Fruit fly (Drosophila melanogaster) whole organism, pupa: ENCODE measurements around the gene CG4970.

Source experiments
- CG10348 ChIP-seq: fragments of 200-800 bp; sonication (Bioruptor generic); IDR thresholded peaks from 2 replicates; pipeline ENCODE4 v1.3.6; 2022; ENCODE audit warnings: missing biosample characterization, missing genetic modification characterization
- CG12605 ChIP-seq: fragments of 200-800 bp; sonication (Bioruptor generic); IDR thresholded peaks from 2 replicates; pipeline ENCODE4 v1.3.6; 2022; ENCODE audit warnings: missing biosample characterization, missing genetic modification characterization
- CG13204 ChIP-seq: fragments of 200-800 bp; sonication (Bioruptor generic); optimal IDR thresholded peaks from 2 replicates; lab custom pipeline; 2018; ENCODE audit warnings: missing biosample characterization, mild to moderate bottlenecking, missing genetic modification characterization, moderate library complexity
- CG14655 ChIP-seq: fragments of 200-800 bp; sonication (Bioruptor generic); optimal IDR thresholded peaks from 3 replicates; lab custom pipeline; 2017; ENCODE audit warnings: mild to moderate bottlenecking, missing biosample characterization, missing genetic modification reagents, missing genetic modification characterization
- CG15710 ChIP-seq: fragments of 200-800 bp; sonication (Bioruptor generic); optimal IDR thresholded peaks from 2 replicates; lab custom pipeline; 2018; ENCODE audit warnings: missing biosample characterization, mild to moderate bottlenecking, missing genetic modification characterization, moderate library complexity
- CG17806 ChIP-seq: fragments of 200-800 bp; sonication (Bioruptor generic); optimal IDR thresholded peaks from 2 replicates; lab custom pipeline; 2018; ENCODE audit warnings: missing biosample characterization, mild to moderate bottlenecking, missing genetic modification characterization, moderate library complexity
- CG32121 ChIP-seq: fragments of 200-800 bp; sonication (Bioruptor generic); IDR thresholded peaks from 2 replicates; pipeline ENCODE4 v1.3.6; 2022; ENCODE audit warnings: missing biosample characterization, missing genetic modification characterization
- CG34367 ChIP-seq: fragments of 200-800 bp; sonication (Bioruptor generic); optimal IDR thresholded peaks from 2 replicates; lab custom pipeline; 2018; ENCODE audit warnings: missing biosample characterization, mild to moderate bottlenecking, missing genetic modification characterization
- CG4496 ChIP-seq: fragments of 200-800 bp; sonication (Bioruptor generic); IDR thresholded peaks from 3 replicates; pipeline ENCODE4 v1.3.6; 2022; ENCODE audit warnings: missing biosample characterization, missing genetic modification characterization
- CG8159 ChIP-seq: fragments of 200-800 bp; sonication (Bioruptor generic); optimal IDR thresholded peaks from 3 replicates; lab custom pipeline; 2018; ENCODE audit warnings: missing biosample characterization, mild to moderate bottlenecking, missing genetic modification characterization, moderate library complexity
- CG8301 ChIP-seq: fragments of 200-800 bp; sonication (Bioruptor generic); optimal IDR thresholded peaks from 2 replicates; lab custom pipeline; 2018; ENCODE audit warnings: missing biosample characterization, mild to moderate bottlenecking, missing genetic modification characterization
- CG9948 ChIP-seq: fragments of 200-800 bp; sonication (Bioruptor generic); optimal IDR thresholded peaks from 2 replicates; lab custom pipeline; 2018; ENCODE audit warnings: missing biosample characterization, mild to moderate bottlenecking, missing genetic modification characterization, moderate library complexity
- D1 ChIP-seq: fragments of 200-800 bp; sonication (Bioruptor generic); optimal IDR thresholded peaks from 2 replicates; lab custom pipeline; 2018; ENCODE audit warnings: missing biosample characterization, mild to moderate bottlenecking, missing genetic modification characterization, moderate library complexity
- EcR ChIP-seq: fragments of 200-800 bp; sonication (Bioruptor generic); optimal IDR thresholded peaks from 3 replicates; lab custom pipeline; 2019; ENCODE audit warnings: missing biosample characterization, missing genetic modification characterization, mild to moderate bottlenecking, moderate library complexity, missing genetic modification reagents
- Ets98B ChIP-seq: fragments of 200-800 bp; sonication (Bioruptor generic); IDR thresholded peaks from 2 replicates; pipeline ENCODE4 v1.3.6; 2022; ENCODE audit warnings: missing biosample characterization, missing genetic modification characterization
- Pif1A ChIP-seq: fragments of 200-800 bp; sonication (Bioruptor generic); optimal IDR thresholded peaks from 3 replicates; lab custom pipeline; 2016; ENCODE audit warnings: missing biosample characterization, missing genetic modification characterization
- Pif1B ChIP-seq: fragments of 200-800 bp; sonication (Bioruptor generic); optimal IDR thresholded peaks from 3 replicates; lab custom pipeline; 2016; ENCODE audit warnings: missing biosample characterization, missing genetic modification characterization
- Snoo ChIP-seq: fragments of 200-800 bp; sonication (Bioruptor generic); optimal IDR thresholded peaks from 3 replicates; lab custom pipeline; 2017; ENCODE audit warnings: missing biosample characterization, mild to moderate bottlenecking, missing genetic modification characterization, inconsistent platforms
- fd96Ca ChIP-seq: fragments of 200-800 bp; sonication (Bioruptor generic); IDR thresholded peaks from 3 replicates; pipeline ENCODE4 v1.3.6; 2022; ENCODE audit warnings: missing biosample characterization, missing genetic modification characterization
- gl ChIP-seq: fragments of 200-800 bp; sonication (Bioruptor generic); optimal IDR thresholded peaks from 2 replicates; lab custom pipeline; 2018; ENCODE audit warnings: missing biosample characterization, mild to moderate bottlenecking, missing genetic modification characterization
- rn ChIP-seq: fragments of 200-800 bp; sonication (Bioruptor generic); IDR thresholded peaks from 2 replicates; pipeline ENCODE4 v1.3.6; 2022; ENCODE audit warnings: missing biosample characterization, missing genetic modification characterization

Gene CG4970

DNA sequence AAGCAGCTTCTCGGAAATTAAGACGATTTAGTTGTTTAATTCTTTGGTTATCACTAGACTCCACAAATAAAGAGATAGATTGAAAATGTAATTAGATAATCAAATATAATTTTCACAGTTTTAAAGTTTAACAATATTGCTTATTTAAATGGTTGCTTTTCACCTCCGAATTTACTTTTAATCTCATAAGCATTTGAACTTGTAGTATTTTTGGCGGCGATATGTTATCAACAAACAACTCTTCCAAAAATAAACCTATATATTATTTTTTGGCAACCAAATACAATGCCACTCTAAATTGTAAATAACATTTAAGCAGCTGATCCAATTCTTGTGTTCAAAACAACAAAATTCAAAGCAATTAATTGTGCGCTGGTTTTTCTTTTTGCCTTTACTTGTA is 32.8 kb upstream of the CG4970 start, which contains the start of the genes CG43355 and sala:
Gene CG43355 (plus strand): TSS at position 301 of the 400 bp plus-strand sequence.
Gene sala (plus strand): TSS at position 301 of the 400 bp plus-strand sequence.
- TF ChIP-seq CG8301 (tag; lab: Kevin White, UChicago): no peak

DNA sequence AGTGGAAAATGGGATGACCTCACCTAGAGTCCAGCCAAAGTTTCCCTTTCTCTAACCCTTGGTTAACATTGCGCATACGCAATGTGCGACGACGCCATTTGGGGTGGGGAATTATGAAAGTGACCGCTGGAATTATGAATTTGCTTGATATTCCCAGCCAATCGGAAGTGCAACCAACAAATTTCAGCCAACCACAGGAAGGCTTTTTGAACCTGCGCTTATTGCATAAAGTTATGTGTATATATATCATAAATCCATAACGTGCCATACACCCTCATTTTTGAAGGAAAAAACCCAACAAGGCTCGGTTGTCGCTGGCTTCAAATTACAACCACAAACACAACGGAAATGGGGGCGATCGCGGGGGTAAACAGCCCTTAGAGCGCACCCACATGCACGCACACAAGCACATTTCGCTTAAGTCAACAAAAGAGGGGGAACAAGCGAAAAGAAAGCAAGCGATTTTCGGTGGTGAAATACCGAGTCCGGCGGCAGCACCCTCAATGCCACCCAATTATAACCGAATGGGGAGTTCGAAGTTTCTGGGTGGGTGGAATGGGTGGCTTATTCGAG is 28.6 kb upstream of the CG4970 start:
- TF ChIP-seq Pif1B (GFP tag; lab: Kevin White, UChicago) (no peak), CG15710 (tag; lab: Kevin White, UChicago) (no peak), EcR (GFP tag; lab: Kevin White, UChicago) (no peak), CG9948 (tag; lab: Kevin White, UChicago) (no peak), CG4496 (GFP tag; lab: Robert Waterston, UW) (no peak), CG14655 (no peak), CG8159 (tag; lab: Kevin White, UChicago) (no peak), CG34367 (no peak), Snoo (tag; lab: Kevin White, UChicago) (no peak), CG12605 (GFP tag; lab: Robert Waterston, UW) (no peak), CG17806 (tag; lab: Kevin White, UChicago) (no peak), gl (tag; lab: Kevin White, UChicago) (no peak)

DNA sequence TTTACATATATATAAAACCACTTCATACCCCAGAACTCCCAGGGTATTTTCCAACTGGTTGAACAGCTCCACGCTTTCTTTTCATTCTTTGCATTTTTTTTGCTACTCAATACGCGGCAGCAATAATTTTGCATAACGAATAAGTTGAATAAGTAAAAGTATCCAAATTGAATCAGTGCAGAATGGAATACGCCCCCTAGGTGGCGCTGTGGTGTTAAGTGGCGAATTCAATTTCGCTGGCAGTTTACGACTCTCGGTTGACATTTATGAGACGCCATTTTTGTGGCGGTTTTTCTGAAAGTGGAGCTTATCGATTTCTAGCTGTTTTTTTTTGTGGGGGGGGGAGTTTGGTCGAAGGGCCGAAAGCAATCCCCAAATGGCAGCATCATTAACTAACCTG is 23.3 kb upstream of the CG4970 start:
- TF ChIP-seq CG13204 (GFP tag; lab: Kevin White, UChicago) (no peak), CG8301 (tag; lab: Kevin White, UChicago) (no peak), rn (GFP tag; lab: Robert Waterston, UW) (no peak), gl (tag; lab: Kevin White, UChicago) (no peak), fd96Ca (GFP tag; lab: Robert Waterston, UW) (no peak), CG12605 (GFP tag; lab: Robert Waterston, UW) (no peak), D1 (tag; lab: Kevin White, UChicago) (no peak), Pif1A (GFP tag; lab: Kevin White, UChicago) (no peak), Snoo (tag; lab: Kevin White, UChicago) (no peak), CG10348 (GFP tag; lab: Robert Waterston, UW) (no peak), CG17806 (tag; lab: Kevin White, UChicago) (no peak), Pif1B (GFP tag; lab: Kevin White, UChicago) (no peak), CG32121 (GFP tag; lab: Robert Waterston, UW) (no peak), CG14655 (no peak), CG34367 (no peak), CG9948 (tag; lab: Kevin White, UChicago) (no peak)

DNA sequence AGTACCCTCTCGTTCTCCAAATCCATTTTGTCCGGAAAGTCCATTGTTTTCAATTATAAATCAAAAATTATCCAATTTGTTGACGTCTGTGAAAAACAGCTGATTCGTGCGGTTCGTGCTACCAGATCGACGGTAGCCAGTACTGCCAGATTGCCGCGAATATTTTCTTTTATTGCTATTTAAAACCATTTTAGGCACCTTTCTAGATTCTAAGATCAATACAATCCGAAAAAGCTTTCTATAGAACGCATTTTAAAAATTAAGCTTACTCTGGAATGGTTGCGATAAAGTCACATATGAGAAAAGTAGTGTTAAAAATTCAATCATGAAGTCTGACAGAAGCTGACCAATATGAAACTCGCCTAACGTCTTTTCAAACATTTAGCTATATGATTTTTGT is 18.4 kb upstream of the CG4970 start, which contains the start of gene Cog8:
Gene Cog8 (minus strand): TSS at position 110 of the 400 bp plus-strand sequence.
- TF ChIP-seq CG10348 (GFP tag; lab: Robert Waterston, UW) (no peak), CG8159 (tag; lab: Kevin White, UChicago) (peak; percentile 0)

DNA sequence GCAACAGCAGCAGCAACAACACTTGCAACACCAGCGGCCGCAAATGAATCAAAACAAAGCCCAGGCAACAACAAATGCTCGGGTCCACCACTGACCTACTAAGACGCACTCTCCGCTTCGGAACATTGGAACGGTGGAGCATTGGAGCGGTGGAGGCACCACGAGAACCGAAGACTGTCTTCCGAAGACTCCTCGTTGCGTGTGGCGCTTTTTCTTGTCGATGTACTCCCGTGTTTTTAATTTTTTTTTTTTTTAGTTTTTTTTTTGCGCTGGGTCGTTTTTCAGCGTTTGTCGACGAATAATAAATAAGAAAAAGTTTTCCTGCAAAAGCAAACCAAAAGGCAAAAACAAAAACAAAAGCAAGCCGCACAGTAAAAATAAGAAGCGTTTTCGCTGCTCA is 16.5 kb upstream of the CG4970 start:
- TF ChIP-seq Snoo (tag; lab: Kevin White, UChicago) (no peak), CG10348 (GFP tag; lab: Robert Waterston, UW) (no peak), Pif1A (GFP tag; lab: Kevin White, UChicago) (peak; percentile 28), CG4496 (GFP tag; lab: Robert Waterston, UW) (peak; percentile 40; the same call in 1 of the 3 replicates), fd96Ca (GFP tag; lab: Robert Waterston, UW) (peak; percentile 59; the same call in 2 of the 3 replicates), CG8159 (tag; lab: Kevin White, UChicago) (no peak), CG12605 (GFP tag; lab: Robert Waterston, UW) (peak; percentile 52; the same call in 1 of the 2 replicates), EcR (GFP tag; lab: Kevin White, UChicago) (no peak), Pif1B (GFP tag; lab: Kevin White, UChicago) (no peak), CG14655 (no peak), CG13204 (GFP tag; lab: Kevin White, UChicago) (peak; percentile 1), Ets98B (GFP tag; lab: Robert Waterston, UW) (peak; percentile 61; the same call in 1 of the 2 replicates), CG34367 (no peak), CG8301 (tag; lab: Kevin White, UChicago) (no peak), D1 (tag; lab: Kevin White, UChicago) (no peak), gl (tag; lab: Kevin White, UChicago) (no peak), CG15710 (tag; lab: Kevin White, UChicago) (no peak), CG32121 (GFP tag; lab: Robert Waterston, UW) (peak; percentile 42; the same call in 1 of the 2 replicates), CG9948 (tag; lab: Kevin White, UChicago) (no peak), CG17806 (tag; lab: Kevin White, UChicago) (no peak), rn (GFP tag; lab: Robert Waterston, UW) (no peak)

DNA sequence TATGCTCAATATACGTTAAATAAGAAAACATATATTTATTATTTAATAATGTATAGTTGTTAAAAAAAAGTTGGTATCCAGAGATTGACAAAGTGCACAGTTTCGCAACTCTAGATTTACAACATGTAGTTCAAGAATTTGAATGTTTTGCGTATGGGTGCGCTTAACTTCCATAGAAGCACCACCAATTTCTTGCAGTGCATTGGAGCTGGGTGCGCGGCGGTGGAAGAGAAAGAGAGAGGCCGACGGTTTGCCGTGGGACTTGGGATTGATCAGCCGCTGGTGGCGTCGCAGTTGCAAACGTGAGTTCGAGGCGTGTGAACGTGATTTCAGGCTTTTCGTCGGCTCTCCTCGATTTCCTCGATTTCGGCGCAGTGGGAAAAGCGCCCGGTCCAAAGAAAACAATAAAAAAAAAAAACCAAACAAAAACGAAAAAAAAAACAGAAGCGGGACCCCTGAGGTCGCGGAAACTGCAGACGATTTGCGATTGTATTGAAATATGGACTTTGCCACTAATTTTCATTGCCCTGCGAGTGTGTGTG is 15.7 kb upstream of the CG4970 start, which contains the start of gene spz4:
Gene spz4 (plus strand): TSS at position 289 of the 542 bp plus-strand sequence.
- TF ChIP-seq CG34367 (no peak), Pif1A (GFP tag; lab: Kevin White, UChicago) (peak; percentile 5), fd96Ca (GFP tag; lab: Robert Waterston, UW) (peak; percentile 53; the same call in 2 of the 3 replicates), rn (GFP tag; lab: Robert Waterston, UW) (peak; percentile 33; the same call in 1 of the 2 replicates), CG13204 (GFP tag; lab: Kevin White, UChicago) (peak; percentile 27), CG8301 (tag; lab: Kevin White, UChicago) (no peak), Ets98B (GFP tag; lab: Robert Waterston, UW) (peak; percentile 70), CG32121 (GFP tag; lab: Robert Waterston, UW) (peak; percentile 63), gl (tag; lab: Kevin White, UChicago) (no peak), CG4496 (GFP tag; lab: Robert Waterston, UW) (no peak; the same call in none of the 3 replicates), CG8159 (tag; lab: Kevin White, UChicago) (no peak), EcR (GFP tag; lab: Kevin White, UChicago) (no peak), CG9948 (tag; lab: Kevin White, UChicago) (peak; percentile 16), CG12605 (GFP tag; lab: Robert Waterston, UW) (peak; percentile 49; the same call in 1 of the 2 replicates), D1 (tag; lab: Kevin White, UChicago) (no peak), CG14655 (no peak), CG15710 (tag; lab: Kevin White, UChicago) (no peak), CG17806 (tag; lab: Kevin White, UChicago) (no peak), CG10348 (GFP tag; lab: Robert Waterston, UW) (no peak), Pif1B (GFP tag; lab: Kevin White, UChicago) (no peak), Snoo (tag; lab: Kevin White, UChicago) (no peak)
